Fruit fly (Drosophila melanogaster) whole organism, wandering third instar larva: Measurements from ENCODE around the gene org-1.

Experiments
- CG32264 ChIP-seq: fragments of 200-800 bp; sonication (Bioruptor generic); optimal IDR thresholded peaks from 2 replicates; lab custom pipeline; 2016; ENCODE audit warnings: missing biosample characterization, missing genetic modification characterization
- CrebA ChIP-seq: fragments of 200-800 bp; sonication (Bioruptor generic); optimal IDR thresholded peaks from 2 replicates; lab custom pipeline; 2016; ENCODE audit warnings: missing biosample characterization, mild to moderate bottlenecking, missing genetic modification characterization, borderline replicate concordance
- GATAd ChIP-seq: sonication (Bioruptor generic); optimal IDR thresholded peaks from 2 replicates; lab custom pipeline; 2016; ENCODE audit warnings: missing biosample characterization, missing genetic modification characterization
- HLH106 ChIP-seq: fragments of 200-800 bp; optimal IDR thresholded peaks from 3 replicates; lab custom pipeline; 2019; ENCODE audit warnings: missing biosample characterization, mild to moderate bottlenecking, missing genetic modification characterization, moderate library complexity
- Hnf4 ChIP-seq: fragments of 200-800 bp; sonication (Bioruptor generic); optimal IDR thresholded peaks from 2 replicates; lab custom pipeline; 2016; ENCODE audit warnings: missing biosample characterization, mild to moderate bottlenecking, missing genetic modification characterization
- Hr78 ChIP-seq: fragments of >200 bp; optimal IDR thresholded peaks from 2 replicates; lab custom pipeline; 2017; ENCODE audit warnings: missing biosample characterization, missing genetic modification characterization
- Hr83 ChIP-seq: fragments of 200-300 bp; sonication (Bioruptor generic); optimal IDR thresholded peaks from 2 replicates; lab custom pipeline; 2016; ENCODE audit warnings: missing biosample characterization, mild to moderate bottlenecking, missing genetic modification characterization, moderate library complexity; ENCODE audit not compliant: poor library complexity, severe bottlenecking
- Jra ChIP-seq: sonication (Bioruptor generic); optimal IDR thresholded peaks from 2 replicates; lab custom pipeline; 2016; ENCODE audit warnings: missing biosample characterization, missing genetic modification characterization
- Mio ChIP-seq: sonication (Bioruptor generic); optimal IDR thresholded peaks from 2 replicates; lab custom pipeline; 2016; ENCODE audit warnings: missing biosample characterization, missing genetic modification characterization
- Myc ChIP-seq: fragments of >200 bp; optimal IDR thresholded peaks from 2 replicates; lab custom pipeline; 2017
- N ChIP-seq: fragments of >200 bp; optimal IDR thresholded peaks from 2 replicates; lab custom pipeline; 2018; ENCODE audit warnings: missing biosample characterization, missing external identifiers, missing genetic modification characterization
- OdsH ChIP-seq: fragments of 200-800 bp; sonication (Bioruptor generic); optimal IDR thresholded peaks from 2 replicates; lab custom pipeline; 2016; ENCODE audit warnings: missing biosample characterization, mild to moderate bottlenecking, missing genetic modification characterization
- Rel ChIP-seq, 2 experiments: fragments of 200-800 bp; sonication (Bioruptor generic) in 1 of 2; optimal IDR thresholded peaks; 2 replicates in 1 of 2; 3 replicates in 1 of 2; lab custom pipeline; 2016 to 2019; ENCODE audit warnings: mild to moderate bottlenecking in 2 of 2, missing biosample characterization in 2 of 2, missing genetic modification characterization in 2 of 2, moderate library complexity in 1 of 2
- Sp1 ChIP-seq: fragments of 200-800 bp; sonication (Bioruptor generic); optimal IDR thresholded peaks from 3 replicates; lab custom pipeline; 2019; ENCODE audit warnings: missing biosample characterization, mild to moderate bottlenecking, missing genetic modification characterization, moderate library complexity
- brk ChIP-seq: fragments of 200-800 bp; sonication (Bioruptor generic); optimal IDR thresholded peaks from 2 replicates; lab custom pipeline; 2016; ENCODE audit warnings: missing biosample characterization, mild to moderate bottlenecking, missing genetic modification characterization
- dl ChIP-seq, 2 experiments: fragments of 175-275, 200-275 bp in 1 of 2; fragments of 200-275 bp in 1 of 2; sonication (Bioruptor generic); optimal IDR thresholded peaks; lab custom pipeline; 2018; ENCODE audit warnings: mild to moderate bottlenecking in 2 of 2, missing biosample characterization in 2 of 2, missing genetic modification characterization in 2 of 2, moderate library complexity in 2 of 2; ENCODE audit not compliant: partially characterized antibody in 2 of 2, insufficient read depth in 1 of 2
- dmrt93B ChIP-seq: fragments of 200-800 bp; sonication (Bioruptor generic); optimal IDR thresholded peaks from 2 replicates; lab custom pipeline; 2018; ENCODE audit warnings: missing biosample characterization, mild to moderate bottlenecking, missing genetic modification characterization
- dsf ChIP-seq: sonication (Bioruptor generic); optimal IDR thresholded peaks from 2 replicates; lab custom pipeline; 2016; ENCODE audit warnings: missing biosample characterization, missing genetic modification characterization, borderline replicate concordance
- ey ChIP-seq: fragments of 200-800 bp; sonication (Bioruptor generic); optimal IDR thresholded peaks from 2 replicates; lab custom pipeline; 2016; ENCODE audit warnings: missing biosample characterization, missing genetic modification characterization
- foxo ChIP-seq, 2 experiments: fragments of 200-800 bp; sonication (Bioruptor generic); optimal IDR thresholded peaks; 2 replicates in 1 of 2; 3 replicates in 1 of 2; lab custom pipeline; 2016 to 2017; ENCODE audit warnings: missing biosample characterization in 2 of 2, missing genetic modification characterization in 2 of 2
- h ChIP-seq: fragments of 200-800 bp; sonication (Bioruptor generic); optimal IDR thresholded peaks from 3 replicates; lab custom pipeline; 2016; ENCODE audit warnings: missing biosample characterization, mild to moderate bottlenecking, missing genetic modification characterization
- lola ChIP-seq: fragments of >200 bp; optimal IDR thresholded peaks from 2 replicates; lab custom pipeline; 2017; ENCODE audit warnings: missing biosample characterization, missing genetic modification characterization
- pan ChIP-seq: fragments of >200 bp; optimal IDR thresholded peaks from 2 replicates; lab custom pipeline; 2017
- psq ChIP-seq: fragments of 200-800 bp; sonication (Bioruptor generic); optimal IDR thresholded peaks from 3 replicates; lab custom pipeline; 2017; ENCODE audit warnings: missing biosample characterization, mild to moderate bottlenecking, missing genetic modification characterization, moderate library complexity
- rgr ChIP-seq: fragments of 200-800 bp; sonication (Bioruptor generic); optimal IDR thresholded peaks from 3 replicates; lab custom pipeline; 2016; ENCODE audit warnings: missing biosample characterization, mild to moderate bottlenecking, missing genetic modification characterization
- sage ChIP-seq: fragments of 200-800 bp; sonication (Bioruptor generic); optimal IDR thresholded peaks from 2 replicates; lab custom pipeline; 2016; ENCODE audit warnings: missing biosample characterization, mild to moderate bottlenecking, missing genetic modification characterization
- tai ChIP-seq: sonication (Bioruptor generic); optimal IDR thresholded peaks from 2 replicates; lab custom pipeline; 2016; ENCODE audit warnings: missing biosample characterization, missing genetic modification characterization
- usp ChIP-seq: fragments of >200 bp; optimal IDR thresholded peaks from 2 replicates; lab custom pipeline; 2017; ENCODE audit warnings: missing biosample characterization, missing genetic modification characterization
- woc ChIP-seq: sonication (Bioruptor generic); optimal IDR thresholded peaks from 2 replicates; lab custom pipeline; 2016; ENCODE audit warnings: missing biosample characterization, mild to moderate bottlenecking, missing genetic modification characterization

The org-1 gene

DNA sequence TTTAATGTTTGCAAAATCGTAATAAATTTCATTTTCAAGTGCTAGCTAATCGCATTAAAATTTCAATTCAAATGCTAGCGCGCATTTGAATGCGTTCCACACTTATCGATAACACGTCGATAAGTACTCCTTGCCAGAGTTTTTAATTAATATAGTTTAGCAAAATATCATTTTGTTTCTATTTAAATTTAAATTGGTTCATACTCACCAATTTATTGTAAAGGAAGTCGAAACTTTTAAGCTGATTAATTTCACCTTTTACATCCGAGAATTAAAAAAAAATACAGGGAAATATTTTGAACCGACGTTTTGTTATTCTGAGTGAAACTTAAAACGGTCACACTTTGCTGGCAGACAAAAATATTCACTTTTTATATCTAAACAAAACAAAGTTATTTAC, 6.3 kb upstream of the org-1 start, which contains the start of gene Es2:
Gene Es2, plus strand, starts transcription at position 333 of the 400 bp plus-strand sequence.
- TF ChIP-seq tai (GFP tag; lab: Kevin White, UChicago) (no peak), Myc (lab: Kevin White, UChicago) (peak; percentile 63), sage (GFP tag; lab: Kevin White, UChicago) (peak; percentile 13)

- TF ChIP-seq Hnf4 (GFP tag; lab: Kevin White, UChicago): no peak
- no peak for TF ChIP-seq N (GFP tag; lab: Kevin White, UChicago)
- TF ChIP-seq Jra: no peak
- TF ChIP-seq Hr83 (GFP tag; lab: Kevin White, UChicago): no peak
- TF ChIP-seq CG32264 (GFP tag; lab: Kevin White, UChicago): no peak
- no peak for TF ChIP-seq tai (GFP tag; lab: Kevin White, UChicago)
- no peak for TF ChIP-seq foxo (GFP tag; optimal IDR thresholded peaks at IDR 0.05; lab: Kevin White, UChicago)
- no peak for TF ChIP-seq dmrt93B (GFP tag; lab: Kevin White, UChicago)
- TF ChIP-seq OdsH (GFP tag; lab: Kevin White, UChicago): no peak
- no peak for TF ChIP-seq h
Observed at dm6 chrX:8460686-8461085, 5.8 kb upstream of the org-1 start, which contains the start of gene CG15347. Gene CG15347, minus strand, starts transcription at chrX:8460898.

DNA sequence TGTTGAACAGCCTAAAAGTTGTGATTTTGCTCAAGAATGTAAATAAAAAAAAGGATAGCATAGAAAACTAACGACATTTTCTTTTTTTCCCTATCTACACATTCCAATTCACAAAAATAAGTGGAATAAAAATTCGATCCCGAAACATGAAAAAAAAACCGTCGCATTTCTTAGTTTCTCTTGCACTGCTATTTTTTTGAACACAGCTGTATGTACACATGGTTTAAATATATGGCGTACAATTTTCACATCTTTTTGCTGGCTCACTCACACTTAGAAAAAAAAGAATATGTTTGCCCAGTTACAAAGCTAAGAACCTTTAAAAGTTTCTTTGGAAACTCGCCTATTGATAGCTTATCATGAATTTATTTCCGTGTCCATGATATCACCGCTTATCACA, 5.4 kb upstream of the org-1 start:
- TF ChIP-seq pan (lab: Kevin White, UChicago) (no peak), ey (GFP tag; lab: Kevin White, UChicago) (no peak), CrebA (GFP tag; lab: Kevin White, UChicago) (no peak), rgr (no peak), brk (no peak), Hnf4 (GFP tag; lab: Kevin White, UChicago) (no peak), lola (GFP tag; lab: Kevin White, UChicago) (no peak), dl (GFP tag; optimal IDR thresholded peaks at IDR 0.05; lab: Kevin White, UChicago; ENCODE audit: insufficient read depth in 1 of 2, partially characterized antibody in 2 of 2) (no peak), usp (GFP tag; lab: Kevin White, UChicago) (no peak), Rel (GFP tag; optimal IDR thresholded peaks at IDR 0.05; lab: Kevin White, UChicago) (no peak), Rel (tag; optimal IDR thresholded peaks at IDR 0.05; lab: Kevin White, UChicago) (no peak), HLH106 (tag; lab: Kevin White, UChicago) (no peak), Hr78 (no peak), Hr83 (GFP tag; lab: Kevin White, UChicago) (no peak), psq (no peak), GATAd (GFP tag; lab: Kevin White, UChicago) (no peak)
- TF ChIP-seq, all 38 proteins: peak for 0

dm6 chrX:8459452-8460040, 4.7 kb upstream of the org-1 start:
- TF ChIP-seq pan (lab: Kevin White, UChicago) (no peak), tai (GFP tag; lab: Kevin White, UChicago) (no peak), Mio (no peak), Hnf4 (GFP tag; lab: Kevin White, UChicago) (no peak), dsf (no peak), HLH106 (tag; lab: Kevin White, UChicago) (no peak), rgr (no peak), brk (no peak), Hr83 (GFP tag; lab: Kevin White, UChicago) (no peak), Sp1 (GFP tag; lab: Kevin White, UChicago) (no peak), woc (GFP tag; lab: Kevin White, UChicago) (no peak), lola (GFP tag; lab: Kevin White, UChicago) (no peak), N (GFP tag; lab: Kevin White, UChicago) (no peak)

- no peak for TF ChIP-seq CrebA (GFP tag; lab: Kevin White, UChicago)
- TF ChIP-seq OdsH (GFP tag; lab: Kevin White, UChicago): no peak
- no peak for TF ChIP-seq Sp1 (GFP tag; lab: Kevin White, UChicago)
Observed at dm6 chrX:8457532-8457931, 2.7 kb upstream of the org-1 start, which contains the start of gene CG32713. Gene CG32713, minus strand, starts transcription at chrX:8457632.
